Fruit fly (Drosophila melanogaster): Measurements from ENCODE around the gene Smyd4-2.

The Smyd4-2 gene

DNA sequence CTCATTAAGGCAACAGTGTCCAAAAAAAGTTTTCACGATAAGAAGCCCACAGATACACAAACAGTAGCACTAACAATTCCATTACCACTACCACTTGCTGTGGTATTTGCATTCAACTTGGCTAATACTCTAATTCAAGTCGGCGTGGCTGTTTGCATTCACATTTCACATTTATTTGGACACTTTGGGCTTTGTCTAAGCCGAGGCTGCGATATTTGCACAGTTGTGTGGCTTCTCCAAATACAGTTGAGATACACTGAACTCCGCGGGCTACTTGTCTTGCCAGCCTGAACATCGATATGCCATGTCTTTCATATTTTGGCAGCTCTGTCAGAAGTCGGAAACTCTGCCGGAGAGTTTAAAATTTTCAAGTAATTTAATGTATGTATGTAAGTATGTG, 51.4 kb downstream of the Smyd4-2 start (continued):
- TF ChIP-seq kay (GFP tag; optimal IDR thresholded peaks at IDR 0.05) (no peak), CG8388 (GFP tag; optimal IDR thresholded peaks at IDR 0.05) (peak; percentile 39), CG18599 (GFP tag; optimal IDR thresholded peaks at IDR 0.05) (peak; percentile 68), Xbp1 (GFP tag; optimal IDR thresholded peaks at IDR 0.05) (peak; percentile 4), bab2 (GFP tag; optimal IDR thresholded peaks at IDR 0.05) (peak; percentile 35), Vsx1 (GFP tag; optimal IDR thresholded peaks at IDR 0.05) (peak; percentile 2), Meics (GFP tag; optimal IDR thresholded peaks at IDR 0.05) (peak; percentile 46), lab (GFP tag; optimal IDR thresholded peaks at IDR 0.05) (peak; percentile 76), eyg (GFP tag; optimal IDR thresholded peaks at IDR 0.05) (peak; percentile 27), Hr51 (GFP tag; optimal IDR thresholded peaks at IDR 0.05) (peak in 1 of 2 experiments; percentile 10), hkb (optimal IDR thresholded peaks at IDR 0.05) (no peak), hkb (GFP tag; IDR thresholded peaks at IDR 0.05) (no peak), CG7556 (GFP tag; optimal IDR thresholded peaks at IDR 0.05) (peak; percentile 16), en (GFP tag; optimal IDR thresholded peaks at IDR 0.05) (no peak), gem (tag; optimal IDR thresholded peaks at IDR 0.05) (peak; percentile 32), CG4707 (GFP tag; optimal IDR thresholded peaks at IDR 0.05) (peak; percentile 27), Asciz (GFP tag; optimal IDR thresholded peaks at IDR 0.05) (peak; percentile 25)
